Worm (Caenorhabditis elegans) whole organism, L2 larva: ENCODE results near the gene dif-1.

Experiments
- C34F6.9 ChIP-seq: fragments of 150-350 bp; optimal IDR thresholded peaks from 2 replicates; lab custom pipeline; 2014; ENCODE audit warnings: missing biosample characterization, missing genetic modification characterization
- R02D3.7 ChIP-seq: fragments of 150-350 bp; optimal IDR thresholded peaks from 2 replicates; lab custom pipeline; 2014; ENCODE audit warnings: missing biosample characterization, missing genetic modification characterization
- Y55F3AM.14 ChIP-seq: fragments of 200-800 bp; sonication (Bioruptor generic); optimal IDR thresholded peaks from 2 replicates; lab custom pipeline; 2018; ENCODE audit warnings: mild to moderate bottlenecking, missing genetic modification characterization, missing compliant biosample characterization
- ZK546.5 ChIP-seq: sonication (generic microtip); optimal IDR thresholded peaks from 2 replicates; lab custom pipeline; 2017; ENCODE audit warnings: missing biosample characterization, missing genetic modification characterization
- alr-1 ChIP-seq: fragments of 150-350 bp; optimal IDR thresholded peaks from 2 replicates; lab custom pipeline; 2014; ENCODE audit warnings: missing biosample characterization, missing genetic modification characterization
- aly-2 ChIP-seq: fragments of 150-350 bp; optimal IDR thresholded peaks from 2 replicates; lab custom pipeline; 2014; ENCODE audit warnings: missing biosample characterization, missing genetic modification characterization
- blmp-1 ChIP-seq: sonication (generic microtip); optimal IDR thresholded peaks from 2 replicates; lab custom pipeline; 2017; ENCODE audit warnings: missing genetic modification characterization, mild to moderate bottlenecking, missing compliant biosample characterization, antibody characterized with exemption, moderate library complexity; ENCODE audit not compliant: insufficient read depth
- ceh-16 ChIP-seq: fragments of 150-350 bp; optimal IDR thresholded peaks from 2 replicates; lab custom pipeline; 2014; ENCODE audit warnings: missing biosample characterization, missing genetic modification characterization
- ceh-82 ChIP-seq: fragments of 150-350 bp; optimal IDR thresholded peaks from 2 replicates; lab custom pipeline; 2014; ENCODE audit warnings: missing biosample characterization, missing genetic modification characterization
- crh-2 ChIP-seq: sonication (generic microtip); optimal IDR thresholded peaks from 2 replicates; lab custom pipeline; 2017; ENCODE audit warnings: missing biosample characterization, missing genetic modification characterization
- elt-1 ChIP-seq: fragments of 150-350 bp; optimal IDR thresholded peaks from 2 replicates; lab custom pipeline; 2014; ENCODE audit warnings: missing biosample characterization, missing genetic modification characterization
- fos-1 ChIP-seq: fragments of 150-350 bp; optimal IDR thresholded peaks from 2 replicates; lab custom pipeline; 2014; ENCODE audit warnings: missing biosample characterization, missing genetic modification characterization
- gmeb-1 ChIP-seq: fragments of 150-350 bp; optimal IDR thresholded peaks from 2 replicates; lab custom pipeline; 2014; ENCODE audit warnings: missing biosample characterization, missing genetic modification characterization
- lin-11 ChIP-seq: fragments of 150-350 bp; sonication (generic microtip); optimal IDR thresholded peaks from 2 replicates; lab custom pipeline; 2014; ENCODE audit warnings: missing biosample characterization, missing genetic modification characterization, inconsistent platforms, mixed read lengths
- lin-39 ChIP-seq: fragments of 150-350 bp; optimal IDR thresholded peaks from 2 replicates; lab custom pipeline; 2014; ENCODE audit warnings: missing biosample characterization, missing genetic modification reagents, missing genetic modification characterization
- lsy-2 ChIP-seq, 2 experiments: fragments of 150-350 bp in 1 of 2; sonication (generic microtip) in 1 of 2; optimal IDR thresholded peaks; 2 replicates each; lab custom pipeline; 2014 to 2017; ENCODE audit warnings: missing biosample characterization in 2 of 2, missing genetic modification characterization in 2 of 2
- mbf-1 ChIP-seq: sonication (generic microtip); optimal IDR thresholded peaks from 2 replicates; lab custom pipeline; 2017; ENCODE audit warnings: missing biosample characterization, missing genetic modification characterization
- mdl-1 ChIP-seq, 2 experiments: fragments of 150-350 bp in 1 of 2; sonication (generic microtip) in 1 of 2; optimal IDR thresholded peaks; 2 replicates each; lab custom pipeline; 2017; ENCODE audit warnings: missing biosample characterization in 2 of 2, missing genetic modification characterization in 2 of 2
- nhr-10 ChIP-seq: sonication (generic microtip); optimal IDR thresholded peaks from 2 replicates; lab custom pipeline; 2017; ENCODE audit warnings: missing biosample characterization, missing genetic modification characterization
- nhr-12 ChIP-seq: fragments of 150-350 bp; optimal IDR thresholded peaks from 2 replicates; lab custom pipeline; 2014; ENCODE audit warnings: missing biosample characterization, missing genetic modification characterization
- nhr-129 ChIP-seq: fragments of 150-350 bp; optimal IDR thresholded peaks from 2 replicates; lab custom pipeline; 2014; ENCODE audit warnings: missing biosample characterization, missing genetic modification characterization
- nhr-237 ChIP-seq: fragments of 150-350 bp; optimal IDR thresholded peaks from 2 replicates; lab custom pipeline; 2014; ENCODE audit warnings: missing biosample characterization, missing genetic modification characterization
- nhr-25 ChIP-seq: fragments of 150-350 bp; sonication (generic microtip); optimal IDR thresholded peaks from 3 replicates; lab custom pipeline; 2014; ENCODE audit warnings: missing biosample characterization, missing genetic modification characterization
- peb-1 ChIP-seq: fragments of 150-350 bp; optimal IDR thresholded peaks from 2 replicates; lab custom pipeline; 2014; ENCODE audit warnings: missing biosample characterization, missing genetic modification characterization
- sem-4 ChIP-seq: fragments of 150-350 bp; optimal IDR thresholded peaks from 2 replicates; lab custom pipeline; 2014; ENCODE audit warnings: missing biosample characterization, missing genetic modification reagents, missing genetic modification characterization
- sma-3 ChIP-seq: sonication (generic microtip); optimal IDR thresholded peaks from 2 replicates; lab custom pipeline; 2016; ENCODE audit warnings: missing genetic modification reagents, missing genetic modification characterization, missing compliant biosample characterization
- sma-9 ChIP-seq, 2 experiments: fragments of 150-350 bp in 1 of 2; sonication (generic microtip) in 1 of 2; optimal IDR thresholded peaks; 2 replicates each; lab custom pipeline; 2014 to 2016; ENCODE audit warnings: missing genetic modification characterization in 2 of 2, mild to moderate bottlenecking in 1 of 2, missing biosample characterization in 1 of 2, missing compliant biosample characterization in 1 of 2, missing genetic modification reagents in 1 of 2, moderate library complexity in 1 of 2
- snpc-4 ChIP-seq: fragments of 150-350 bp; optimal IDR thresholded peaks from 2 replicates; lab custom pipeline; 2014; ENCODE audit warnings: missing biosample characterization, missing genetic modification characterization
- unc-39 ChIP-seq: fragments of 150-350 bp; optimal IDR thresholded peaks from 2 replicates; lab custom pipeline; 2014; ENCODE audit warnings: missing biosample characterization, missing genetic modification characterization
- unc-62 ChIP-seq: fragments of 150-350 bp; optimal IDR thresholded peaks from 2 replicates; lab custom pipeline; 2014; ENCODE audit warnings: missing biosample characterization, missing genetic modification reagents, missing genetic modification characterization
- zag-1 ChIP-seq: fragments of 150-350 bp; optimal IDR thresholded peaks from 2 replicates; lab custom pipeline; 2014; ENCODE audit warnings: missing biosample characterization, missing genetic modification characterization
- ztf-4 ChIP-seq: fragments of 150-350 bp; optimal IDR thresholded peaks from 2 replicates; lab custom pipeline; 2014; ENCODE audit warnings: missing biosample characterization, missing genetic modification characterization

The dif-1 gene

DNA sequence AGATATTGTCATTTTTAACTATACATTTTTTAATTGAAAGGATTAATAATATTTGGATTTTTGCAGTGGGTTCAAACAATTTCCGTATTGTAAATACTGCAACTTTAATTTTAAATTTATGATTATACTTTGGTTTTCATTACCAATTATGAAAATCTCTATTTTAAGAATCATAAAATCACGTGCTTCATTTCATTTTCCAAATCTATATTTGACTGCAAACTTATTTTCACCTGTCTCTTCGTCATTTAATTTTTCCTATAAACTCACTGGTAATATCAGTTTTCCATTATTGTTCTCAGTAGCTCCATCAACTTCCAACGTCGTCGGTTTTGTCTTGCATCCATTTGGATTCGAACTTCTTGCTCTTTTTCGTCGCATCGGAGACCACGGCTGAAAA lies 20.4 kb downstream of the dif-1 start, which contains the start of gene R05G6.1:
R05G6.1 (plus strand) TSS at position 301 of the 400 bp plus-strand sequence.
- TF ChIP-seq ceh-82 (tag; lab: Kevin White, UChicago) (no peak), R02D3.7 (tag; lab: Kevin White, UChicago) (no peak), crh-2 (no peak), aly-2 (no peak), sma-9 (GFP tag; optimal IDR thresholded peaks at IDR 0.05; lab: Kevin White, UChicago) (no peak), sma-9 (tag; optimal IDR thresholded peaks at IDR 0.05; lab: Kevin White, UChicago) (no peak), nhr-129 (no peak), lin-11 (tag; lab: Kevin White, UChicago) (no peak), blmp-1 (tag; lab: Kevin White, UChicago) (no peak), mdl-1 (tag; optimal IDR thresholded peaks at IDR 0.05; lab: Kevin White, UChicago) (no peak)

ce11 chrIV:7530226-7531070 lies 22.4 kb downstream of the dif-1 start:
- peak; percentile 34 for TF ChIP-seq fos-1 (tag; lab: Kevin White, UChicago)
- TF ChIP-seq unc-39 (tag; lab: Kevin White, UChicago), result no peak

DNA sequence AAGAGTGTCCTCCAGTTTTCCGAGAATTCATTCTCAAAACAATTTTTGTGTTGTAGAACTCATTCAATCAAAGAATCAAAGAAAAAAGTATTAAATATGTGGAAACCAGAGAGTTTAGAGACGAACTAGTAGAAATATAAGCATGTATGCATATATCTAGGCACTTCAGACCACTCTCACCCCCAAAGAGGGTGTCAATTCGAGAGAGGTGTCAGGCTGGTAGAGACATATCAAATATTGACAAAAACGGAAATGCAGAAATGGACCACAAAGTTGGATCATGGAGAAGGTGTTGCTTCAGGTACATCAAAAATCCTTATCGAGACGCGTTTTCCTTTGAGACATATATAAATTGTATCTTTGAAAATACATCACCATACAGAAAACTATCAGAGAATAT lies 29.1 kb downstream of the dif-1 start:
- no peak for TF ChIP-seq sem-4 (tag; lab: Kevin White, UChicago)
- TF ChIP-seq sma-3 (GFP tag; lab: Kevin White, UChicago), result no peak
- TF ChIP-seq lsy-2 (tag; optimal IDR thresholded peaks at IDR 0.05; lab: Kevin White, UChicago), result no peak
- TF ChIP-seq unc-62 (GFP tag; lab: Kevin White, UChicago), result no peak
- no peak for TF ChIP-seq nhr-10
- no peak for TF ChIP-seq elt-1
- TF ChIP-seq gmeb-1 (tag; lab: Kevin White, UChicago), result no peak
- TF ChIP-seq mbf-1 (tag; lab: Kevin White, UChicago), result no peak
- no peak for TF ChIP-seq lin-39 (tag; lab: Kevin White, UChicago)
- TF ChIP-seq sma-9 (GFP tag; optimal IDR thresholded peaks at IDR 0.05; lab: Kevin White, UChicago), result no peak
- TF ChIP-seq sma-9 (tag; optimal IDR thresholded peaks at IDR 0.05; lab: Kevin White, UChicago), result no peak
- TF ChIP-seq nhr-25 (tag; lab: Kevin White, UChicago), result no peak

ce11 chrIV:7521591-7521990 lies 31.2 kb downstream of the dif-1 start:
- no peak for TF ChIP-seq ceh-82 (tag; lab: Kevin White, UChicago)
- TF ChIP-seq ZK546.5 (tag; lab: Kevin White, UChicago), result no peak
- TF ChIP-seq crh-2, result no peak
- TF ChIP-seq Y55F3AM.14, result no peak
- TF ChIP-seq nhr-12, result no peak
- TF ChIP-seq zag-1, result no peak
- TF ChIP-seq nhr-129, result no peak
- no peak for TF ChIP-seq C34F6.9 (tag; lab: Kevin White, UChicago)
- TF ChIP-seq sem-4 (tag; lab: Kevin White, UChicago), result no peak

ce11 chrIV:7520841-7521240 lies 32.0 kb downstream of the dif-1 start:
- TF ChIP-seq aly-2, result no peak
- no peak for TF ChIP-seq elt-1
- no peak for TF ChIP-seq snpc-4
- TF ChIP-seq alr-1 (tag; lab: Kevin White, UChicago), result no peak
- no peak for TF ChIP-seq ztf-4 (tag; lab: Kevin White, UChicago)
- TF ChIP-seq unc-62 (GFP tag; lab: Kevin White, UChicago), result no peak
- no peak for TF ChIP-seq nhr-10
- no peak for TF ChIP-seq peb-1
- TF ChIP-seq crh-2, result peak; percentile 6
- peak; percentile 7 for TF ChIP-seq sma-9 (GFP tag; optimal IDR thresholded peaks at IDR 0.05; lab: Kevin White, UChicago)
- TF ChIP-seq sma-9 (tag; optimal IDR thresholded peaks at IDR 0.05; lab: Kevin White, UChicago), result no peak
- TF ChIP-seq nhr-129, result no peak
- TF ChIP-seq nhr-237, result no peak

ce11 chrIV:7520258-7520657 lies 32.5 kb downstream of the dif-1 start:
- TF ChIP-seq fos-1 (tag; lab: Kevin White, UChicago) (peak; percentile 58), ceh-16 (tag; lab: Kevin White, UChicago) (no peak)
